Worm (Caenorhabditis elegans) whole organism, L4 larva: ENCODE measurements around the gene daf-5.

Experiments
- F10B5.3 ChIP-seq: sonication (generic microtip); optimal IDR thresholded peaks from 2 replicates; lab custom pipeline; 2016; ENCODE audit warnings: mild to moderate bottlenecking, missing genetic modification characterization, missing compliant biosample characterization
- F26F4.8 ChIP-seq: fragments of 200-800 bp; sonication (Bioruptor generic); conservative IDR thresholded peaks from 2 replicates; pipeline ENCODE4 v1.3.6; 2022; ENCODE audit warnings: missing genetic modification characterization, missing compliant biosample characterization
- F37D6.2 ChIP-seq: sonication (generic microtip); optimal IDR thresholded peaks from 2 replicates; lab custom pipeline; 2016; ENCODE audit warnings: mild to moderate bottlenecking, missing genetic modification characterization, missing compliant biosample characterization
- F49E8.2 ChIP-seq: sonication (generic microtip); optimal IDR thresholded peaks from 2 replicates; lab custom pipeline; 2016; ENCODE audit warnings: missing compliant biosample characterization, mild to moderate bottlenecking, missing genetic modification characterization, borderline replicate concordance
- T20F7.1 ChIP-seq: fragments of 200-800 bp; sonication (Bioruptor generic); optimal IDR thresholded peaks from 2 replicates; lab custom pipeline; 2018; ENCODE audit warnings: mild to moderate bottlenecking, missing genetic modification characterization, missing compliant biosample characterization
- T26A8.4 ChIP-seq: fragments of 200-800 bp; sonication (Bioruptor generic); IDR thresholded peaks from 2 replicates; pipeline ENCODE4 v1.3.6; 2022; ENCODE audit warnings: missing genetic modification characterization, missing compliant biosample characterization
- ZK337.2 ChIP-seq: fragments of 200-800 bp; sonication (Bioruptor generic); IDR thresholded peaks from 2 replicates; pipeline ENCODE4 v1.3.6; 2022; ENCODE audit warnings: missing genetic modification reagents, missing genetic modification characterization, missing compliant biosample characterization
- ZK546.5 ChIP-seq, 2 experiments: sonication (generic microtip); optimal IDR thresholded peaks; 2 replicates each; lab custom pipeline; 2017; ENCODE audit warnings: missing biosample characterization in 2 of 2, missing genetic modification characterization in 2 of 2
- aha-1 ChIP-seq: fragments of 150-350 bp; peaks from one replicate; lab custom pipeline; 2014; ENCODE audit warnings: missing biosample characterization, missing genetic modification characterization
- aly-2 ChIP-seq: sonication (generic microtip); optimal IDR thresholded peaks from 2 replicates; lab custom pipeline; 2018; ENCODE audit warnings: missing biosample characterization, missing genetic modification characterization
- arid-1 ChIP-seq: fragments of 200-800 bp; sonication (Bioruptor generic); conservative IDR thresholded peaks from 2 replicates; pipeline ENCODE4 v1.3.6; 2022; ENCODE audit warnings: missing genetic modification reagents, missing genetic modification characterization, missing compliant biosample characterization
- ceh-82 ChIP-seq: sonication (generic microtip); optimal IDR thresholded peaks from 2 replicates; lab custom pipeline; 2017; ENCODE audit warnings: missing biosample characterization, missing genetic modification characterization
- cey-2 ChIP-seq: sonication (generic microtip); optimal IDR thresholded peaks from 3 replicates; lab custom pipeline; 2017; ENCODE audit warnings: missing genetic modification characterization, mild to moderate bottlenecking, missing compliant biosample characterization, antibody characterized with exemption, borderline replicate concordance; ENCODE audit not compliant: insufficient read depth
- ctbp-1 ChIP-seq: fragments of 200-800 bp; sonication (Bioruptor generic); IDR thresholded peaks from 2 replicates; pipeline ENCODE4 v1.3.6; 2022; ENCODE audit warnings: missing genetic modification reagents, missing genetic modification characterization, missing compliant biosample characterization
- daf-8 ChIP-seq: fragments of 200-800 bp; sonication (Bioruptor generic); IDR thresholded peaks from 2 replicates; pipeline ENCODE4 v1.3.6; 2022; ENCODE audit warnings: missing genetic modification characterization, missing compliant biosample characterization
- dmd-8 ChIP-seq: fragments of 200-800 bp; sonication (Bioruptor generic); IDR thresholded peaks from 2 replicates; pipeline ENCODE4 v1.3.6; 2022; ENCODE audit warnings: missing genetic modification characterization, missing compliant biosample characterization
- dpl-1 ChIP-seq: fragments of 150-350 bp; optimal IDR thresholded peaks from 2 replicates; lab custom pipeline; 2014; ENCODE audit warnings: missing biosample characterization, missing genetic modification reagents, missing genetic modification characterization
- duxl-1 ChIP-seq: sonication (generic microtip); optimal IDR thresholded peaks from 2 replicates; lab custom pipeline; 2016; ENCODE audit warnings: mild to moderate bottlenecking, missing genetic modification characterization, moderate library complexity, missing compliant biosample characterization; ENCODE audit not compliant: poor library complexity
- gei-8 ChIP-seq: fragments of 200-800 bp; sonication (Bioruptor generic); optimal IDR thresholded peaks from 2 replicates; lab custom pipeline; 2018; ENCODE audit warnings: mild to moderate bottlenecking, missing genetic modification characterization, missing compliant biosample characterization
- hlh-11 ChIP-seq: fragments of 200-800 bp; sonication (Bioruptor generic); optimal IDR thresholded peaks from 2 replicates; lab custom pipeline; 2018; ENCODE audit warnings: mild to moderate bottlenecking, missing genetic modification characterization, missing compliant biosample characterization
- hlh-30 ChIP-seq: sonication (generic microtip); optimal IDR thresholded peaks from 2 replicates; lab custom pipeline; 2017; ENCODE audit warnings: antibody characterized with exemption, mild to moderate bottlenecking, missing genetic modification characterization, missing compliant biosample characterization; ENCODE audit not compliant: insufficient read depth
- hmg-1.1 ChIP-seq: fragments of 200-800 bp; sonication (Bioruptor generic); IDR thresholded peaks from 2 replicates; pipeline ENCODE4 v1.3.6; 2022; ENCODE audit warnings: missing genetic modification reagents, missing genetic modification characterization, missing compliant biosample characterization
- lin-1 ChIP-seq: fragments of 200-800 bp; sonication (Bioruptor generic); IDR thresholded peaks from 2 replicates; pipeline ENCODE4 v1.3.6; 2022; ENCODE audit warnings: missing genetic modification reagents, missing genetic modification characterization, missing compliant biosample characterization
- lin-29 ChIP-seq: fragments of 200-800 bp; sonication (Bioruptor generic); IDR thresholded peaks from 2 replicates; pipeline ENCODE4 v1.3.6; 2022; ENCODE audit warnings: missing genetic modification reagents, missing genetic modification characterization, missing compliant biosample characterization
- lin-39 ChIP-seq: fragments of 150-350 bp; optimal IDR thresholded peaks from 2 replicates; lab custom pipeline; 2014; ENCODE audit warnings: missing biosample characterization, missing genetic modification reagents, missing genetic modification characterization
- lsy-2 ChIP-seq, 2 experiments: fragments of 150-350 bp in 1 of 2; sonication (generic microtip) in 1 of 2; optimal IDR thresholded peaks; 2 replicates each; lab custom pipeline; 2014 to 2017; ENCODE audit warnings: missing biosample characterization in 2 of 2, missing genetic modification characterization in 2 of 2
- madf-9 ChIP-seq: fragments of 200-800 bp; sonication (Bioruptor generic); conservative IDR thresholded peaks from 2 replicates; pipeline ENCODE4 v1.3.6; 2022; ENCODE audit warnings: missing genetic modification reagents, missing genetic modification characterization, missing compliant biosample characterization
- mep-1 ChIP-seq: fragments of 150-350 bp; sonication (generic microtip); optimal IDR thresholded peaks from 3 replicates; lab custom pipeline; 2014; ENCODE audit warnings: missing biosample characterization, missing genetic modification characterization
- mes-2 ChIP-seq: sonication (generic microtip); optimal IDR thresholded peaks from 2 replicates; lab custom pipeline; 2016; ENCODE audit warnings: missing genotype, mild to moderate bottlenecking, missing genetic modification characterization, missing compliant biosample characterization; ENCODE audit not compliant: poor library complexity, severe bottlenecking
- mxl-2 ChIP-seq: fragments of 200-800 bp; sonication (Bioruptor generic); conservative IDR thresholded peaks from 2 replicates; pipeline ENCODE4 v1.3.6; 2022; ENCODE audit warnings: missing genetic modification reagents, missing genetic modification characterization, missing compliant biosample characterization
- nhr-10 ChIP-seq: fragments of 150-350 bp; optimal IDR thresholded peaks from 2 replicates; lab custom pipeline; 2014; ENCODE audit warnings: missing biosample characterization, missing genetic modification characterization
- nhr-11 ChIP-seq: fragments of 150-350 bp; optimal IDR thresholded peaks from 2 replicates; lab custom pipeline; 2014; ENCODE audit warnings: missing biosample characterization, missing genetic modification characterization
- nhr-25 ChIP-seq: sonication (generic microtip); optimal IDR thresholded peaks from 2 replicates; lab custom pipeline; 2017; ENCODE audit warnings: missing genetic modification characterization, mild to moderate bottlenecking, missing compliant biosample characterization, antibody characterized with exemption, moderate library complexity, borderline replicate concordance; ENCODE audit not compliant: insufficient read depth
- nhr-42 ChIP-seq: fragments of 200-800 bp; sonication (Bioruptor generic); IDR thresholded peaks from 2 replicates; pipeline ENCODE4 v1.3.6; 2022; ENCODE audit warnings: missing genetic modification characterization, missing compliant biosample characterization
- nhr-76 ChIP-seq: fragments of 150-350 bp; optimal IDR thresholded peaks from 2 replicates; lab custom pipeline; 2014; ENCODE audit warnings: missing biosample characterization, missing genetic modification characterization
- pha-4 ChIP-seq, 2 experiments: fragments of 150-350 bp in 1 of 2; fragments of 200-800 bp in 1 of 2; sonication (Bioruptor generic) in 1 of 2; IDR thresholded peaks in 1 of 2; optimal IDR thresholded peaks in 1 of 2; 2 replicates each; pipeline versions ENCODE4 v1.3.6 to Lab custom; 2014 to 2022; ENCODE audit warnings: missing genetic modification characterization in 2 of 2, missing genetic modification reagents in 2 of 2, missing biosample characterization in 1 of 2, missing compliant biosample characterization in 1 of 2
- php-3 ChIP-seq: fragments of 200-800 bp; sonication (Bioruptor generic); IDR thresholded peaks from 2 replicates; pipeline ENCODE4 v1.3.6; 2022; ENCODE audit warnings: missing genetic modification reagents, missing genetic modification characterization, missing compliant biosample characterization
- rbr-2 ChIP-seq: sonication (generic microtip); optimal IDR thresholded peaks from 2 replicates; lab custom pipeline; 2016; ENCODE audit warnings: missing genotype, missing genetic modification characterization, missing compliant biosample characterization
- saeg-2 ChIP-seq: fragments of 200-800 bp; sonication (Bioruptor generic); IDR thresholded peaks from 2 replicates; pipeline ENCODE4 v1.3.6; 2022; ENCODE audit warnings: missing genetic modification reagents, missing genetic modification characterization, missing compliant biosample characterization
- skn-1 ChIP-seq: fragments of 150-350 bp; optimal IDR thresholded peaks from 2 replicates; lab custom pipeline; 2014; ENCODE audit warnings: missing biosample characterization, missing genetic modification characterization
- snpc-4 ChIP-seq: fragments of 150-350 bp; optimal IDR thresholded peaks from 2 replicates; lab custom pipeline; 2014; ENCODE audit warnings: missing biosample characterization, missing genetic modification characterization
- spr-1 ChIP-seq: sonication (generic microtip); optimal IDR thresholded peaks from 2 replicates; lab custom pipeline; 2016; ENCODE audit warnings: mild to moderate bottlenecking, missing genetic modification characterization, missing compliant biosample characterization
- spr-3 ChIP-seq: fragments of 200-800 bp; sonication (Bioruptor generic); optimal IDR thresholded peaks from 2 replicates; lab custom pipeline; 2018; ENCODE audit warnings: mild to moderate bottlenecking, missing genetic modification characterization, missing compliant biosample characterization
- tra-1 ChIP-seq: fragments of 200-800 bp; sonication (Bioruptor generic); IDR thresholded peaks from 2 replicates; pipeline ENCODE4 v1.3.6; 2022; ENCODE audit warnings: missing genetic modification reagents, missing genetic modification characterization, missing compliant biosample characterization
- unc-39 ChIP-seq: sonication (generic microtip); optimal IDR thresholded peaks from 2 replicates; lab custom pipeline; 2017; ENCODE audit warnings: missing biosample characterization, missing genetic modification characterization
- vab-7 ChIP-seq: fragments of 200-800 bp; sonication (Bioruptor generic); IDR thresholded peaks from 2 replicates; pipeline ENCODE4 v1.3.6; 2022; ENCODE audit warnings: missing genetic modification reagents, missing genetic modification characterization, missing compliant biosample characterization
- zfp-2 ChIP-seq: sonication (generic microtip); optimal IDR thresholded peaks from 2 replicates; lab custom pipeline; 2016; ENCODE audit warnings: mild to moderate bottlenecking, missing genetic modification characterization, missing compliant biosample characterization
- zip-11 ChIP-seq: fragments of 200-800 bp; sonication (Bioruptor generic); IDR thresholded peaks from 2 replicates; pipeline ENCODE4 v1.3.6; 2022; ENCODE audit warnings: missing genetic modification characterization, missing compliant biosample characterization
- zip-2 ChIP-seq: fragments of 150-350 bp; optimal IDR thresholded peaks from 2 replicates; lab custom pipeline; 2014; ENCODE audit warnings: missing biosample characterization, missing genetic modification characterization
- ztf-7 ChIP-seq: fragments of 150-350 bp; optimal IDR thresholded peaks from 2 replicates; lab custom pipeline; 2014; ENCODE audit warnings: missing biosample characterization, missing genetic modification characterization

The daf-5 gene

DNA sequence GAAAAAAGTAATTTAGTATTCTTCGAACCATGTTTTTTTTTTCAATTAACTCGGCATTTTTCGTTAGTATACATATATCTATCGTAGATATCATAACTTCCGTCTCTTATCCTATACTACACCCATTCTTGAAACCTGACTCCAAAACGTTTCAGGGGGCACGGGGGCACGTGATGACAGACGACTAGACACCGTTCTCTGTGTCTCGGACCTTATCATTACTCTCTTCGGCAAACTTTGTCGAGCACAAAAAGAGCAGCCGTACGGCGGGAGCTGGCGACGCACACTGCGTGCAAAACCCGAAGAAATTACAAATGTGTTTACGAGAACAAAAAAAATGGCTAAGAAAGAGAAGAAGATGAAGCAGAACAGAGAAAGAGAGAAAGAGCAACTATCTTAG is 7.9 kb downstream of the daf-5 start (continued):
- TF ChIP-seq rbr-2 (tag; lab: Kevin White, UChicago) (peak; percentile 55), ZK546.5 (tag; optimal IDR thresholded peaks at IDR 0.05; lab: Kevin White, UChicago) (no peak), snpc-4 (tag; lab: Kevin White, UChicago) (no peak), T26A8.4 (GFP tag; lab: Robert Waterston, UW) (no peak), tra-1 (peak; percentile 72), arid-1 (GFP tag; lab: Robert Waterston, UW) (no peak), skn-1 (tag; lab: Kevin White, UChicago) (no peak), php-3 (GFP tag; lab: Robert Waterston, UW) (no peak), lin-29 (GFP tag; lab: Robert Waterston, UW) (no peak), saeg-2 (GFP tag; lab: Robert Waterston, UW) (no peak), F10B5.3 (tag; lab: Kevin White, UChicago) (no peak), nhr-42 (GFP tag; lab: Robert Waterston, UW) (peak; percentile 77; the same call in 1 of the 2 replicates), nhr-10 (tag; lab: Kevin White, UChicago) (no peak), aly-2 (tag; lab: Kevin White, UChicago) (no peak), lsy-2 (tag; optimal IDR thresholded peaks at IDR 0.05; lab: Kevin White, UChicago) (peak in 1 of 2 experiments; percentile 84), F26F4.8 (no peak), spr-1 (tag; lab: Kevin White, UChicago) (peak; percentile 20), hmg-1.1 (GFP tag; lab: Robert Waterston, UW) (peak; percentile 67; the same call in 1 of the 2 replicates), gei-8 (peak; percentile 18), zfp-2 (no peak), nhr-76 (no peak), daf-8 (GFP tag; lab: Robert Waterston, UW) (no peak), nhr-25 (tag; lab: Kevin White, UChicago) (no peak), cey-2 (tag; lab: Kevin White, UChicago) (no peak), ctbp-1 (GFP tag; lab: Robert Waterston, UW) (peak; percentile 76), mes-2 (tag; lab: Kevin White, UChicago) (peak; percentile 64), dmd-8 (GFP tag; lab: Robert Waterston, UW) (no peak), mxl-2 (no peak), hlh-11 (tag; lab: Kevin White, UChicago) (peak; percentile 93), unc-39 (no peak), F49E8.2 (tag; lab: Kevin White, UChicago) (no peak), spr-3 (no peak), zip-11 (GFP tag; lab: Robert Waterston, UW) (no peak), madf-9 (no peak), zip-2 (tag; lab: Kevin White, UChicago) (no peak), F37D6.2 (tag; lab: Kevin White, UChicago) (peak; percentile 49), dpl-1 (GFP tag; lab: Kevin White, UChicago) (peak; percentile 34), T20F7.1 (GFP tag; lab: Kevin White, UChicago) (peak; percentile 49), lin-39 (no peak), vab-7 (GFP tag; lab: Robert Waterston, UW) (no peak), nhr-11 (tag; lab: Kevin White, UChicago) (peak; percentile 91), duxl-1 (tag; lab: Kevin White, UChicago) (no peak), ceh-82 (tag; lab: Kevin White, UChicago) (no peak), mep-1 (tag; lab: Kevin White, UChicago) (peak; percentile 84), ztf-7 (tag; lab: Kevin White, UChicago) (peak; percentile 30), hlh-30 (tag; lab: Kevin White, UChicago) (peak; percentile 93), pha-4 (GFP tag; IDR thresholded peaks at IDR 0.05; lab: Robert Waterston, UW) (peak; percentile 57; the same call in 1 of the 2 replicates), pha-4 (tag; optimal IDR thresholded peaks at IDR 0.05; lab: Kevin White, UChicago) (no peak), aha-1 (peak; percentile 99), ZK337.2 (0 out of 2 replicates have a peak, but pooled peaks have one; percentile 32), lin-1 (peak; percentile 77; the same call in 1 of the 2 replicates)
